Fruit fly (Drosophila melanogaster) whole organism: ENCODE results near the gene GramD1B.

Source experiments
- EcR ChIP-seq, 2 experiments: fragments of >200 bp; optimal IDR thresholded peaks; 2 replicates each; lab custom pipeline; 2017; ENCODE audit warnings: missing biosample characterization in 2 of 2, missing genetic modification characterization in 2 of 2, missing genetic modification reagents in 2 of 2
- usp ChIP-seq: fragments of >200 bp; optimal IDR thresholded peaks from 2 replicates; lab custom pipeline; 2017; ENCODE audit warnings: missing biosample characterization, missing genetic modification characterization, mixed read lengths

DNA sequence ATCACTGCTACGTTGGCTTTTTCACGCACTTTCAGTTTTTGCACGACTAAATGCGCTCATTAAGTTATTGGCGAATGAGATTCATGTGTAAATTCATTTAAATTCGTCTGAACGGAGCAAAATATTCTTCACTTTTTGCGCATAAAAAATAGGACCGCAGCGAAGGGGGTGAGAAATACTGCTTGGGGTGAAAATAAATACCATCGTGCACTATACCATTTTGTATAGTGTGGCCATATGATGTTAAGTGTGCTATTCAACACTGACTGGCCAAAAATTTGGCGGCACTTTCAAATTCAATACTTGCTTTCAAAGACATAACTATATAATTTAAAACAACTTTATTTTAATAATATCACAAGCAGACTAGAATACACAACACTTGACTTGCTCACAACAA is at the start of gene GramD1B:
- TF ChIP-seq usp (GFP tag; lab: Kevin White, UChicago) (no peak), EcR (GFP tag; optimal IDR thresholded peaks at IDR 0.05; lab: Kevin White, UChicago) (no peak)
